Fruit fly (Drosophila melanogaster) whole organism: ENCODE results near the gene CG8611.

ENCODE experiments used
- CG8478 ChIP-seq: fragments of >200 bp; optimal IDR thresholded peaks from 2 replicates; lab custom pipeline; 2018; ENCODE audit warnings: inconsistent platforms
- EcR ChIP-seq, 2 experiments: fragments of >200 bp; optimal IDR thresholded peaks; 2 replicates each; lab custom pipeline; 2017; ENCODE audit warnings: missing biosample characterization in 2 of 2, missing genetic modification characterization in 2 of 2, missing genetic modification reagents in 2 of 2
- pan ChIP-seq: fragments of >200 bp; optimal IDR thresholded peaks from 2 replicates; lab custom pipeline; 2017
- psq ChIP-seq: fragments of >200 bp; optimal IDR thresholded peaks from 2 replicates; lab custom pipeline; 2017
- usp ChIP-seq: fragments of >200 bp; optimal IDR thresholded peaks from 2 replicates; lab custom pipeline; 2017; ENCODE audit warnings: missing biosample characterization, missing genetic modification characterization, mixed read lengths

dm6 chrX:17379430-17379829 is 42.5 kb downstream of the CG8611 start:
- TF ChIP-seq pan (lab: Kevin White, UChicago) (no peak), usp (GFP tag; lab: Kevin White, UChicago) (no peak), CG8478 (no peak), psq (lab: Kevin White, UChicago) (no peak), EcR (GFP tag; optimal IDR thresholded peaks at IDR 0.05; lab: Kevin White, UChicago) (no peak)
